Fruit fly (Drosophila melanogaster) whole organism, embryonic: ENCODE data around the gene Asator.

ENCODE experiments used
- CG10321 ChIP-seq: fragments of 200-800 bp; sonication (Bioruptor generic); IDR thresholded peaks from 2 replicates; pipeline ENCODE4 v1.3.6; 2022; ENCODE audit warnings: missing biosample characterization, missing genetic modification characterization
- CG11560 ChIP-seq: fragments of 200-800 bp; sonication (Bioruptor generic); IDR thresholded peaks from 3 replicates; pipeline ENCODE4 v1.3.6; 2022; ENCODE audit warnings: missing biosample characterization, missing genetic modification characterization
- CG12236 ChIP-seq: fragments of 200-800 bp; sonication (Bioruptor generic); optimal IDR thresholded peaks from 2 replicates; lab custom pipeline; 2016; ENCODE audit warnings: missing biosample characterization, missing genetic modification characterization
- CG14441 ChIP-seq: fragments of 200-800 bp; sonication (Bioruptor generic); IDR thresholded peaks from 2 replicates; pipeline ENCODE4 v1.3.6; 2022; ENCODE audit warnings: missing biosample characterization, missing genetic modification characterization
- CG15479 ChIP-seq: fragments of 200-800 bp; sonication (Bioruptor generic); optimal IDR thresholded peaks from 3 replicates; lab custom pipeline; 2019; ENCODE audit warnings: missing biosample characterization, mild to moderate bottlenecking, missing genetic modification characterization, moderate library complexity
- CG15696 ChIP-seq: fragments of 200-800 bp; sonication (Bioruptor generic); optimal IDR thresholded peaks from 2 replicates; lab custom pipeline; 2019; ENCODE audit warnings: missing biosample characterization, mild to moderate bottlenecking, missing genetic modification characterization, moderate library complexity
- CG17328 ChIP-seq: fragments of 200-800 bp; sonication (Bioruptor generic); IDR thresholded peaks from 2 replicates; pipeline ENCODE4 v1.3.6; 2022; ENCODE audit warnings: missing biosample characterization, missing genetic modification characterization
- CG17359 ChIP-seq: fragments of 200-800 bp; sonication (Bioruptor generic); optimal IDR thresholded peaks from 3 replicates; lab custom pipeline; 2018; ENCODE audit warnings: missing biosample characterization, mild to moderate bottlenecking, missing genetic modification characterization, moderate library complexity
- CG2120 ChIP-seq: fragments of 200-800 bp; sonication (Bioruptor generic); optimal IDR thresholded peaks from 3 replicates; lab custom pipeline; 2016; ENCODE audit warnings: missing biosample characterization, missing genetic modification characterization
- CG2199 ChIP-seq: fragments of 200-800 bp; sonication (Bioruptor generic); IDR thresholded peaks from 3 replicates; pipeline ENCODE4 v1.3.6; 2022; ENCODE audit warnings: missing biosample characterization, missing genetic modification characterization
- CG3065 ChIP-seq: fragments of 200-800 bp; sonication (Bioruptor generic); optimal IDR thresholded peaks from 2 replicates; lab custom pipeline; 2016; ENCODE audit warnings: missing biosample characterization, missing genetic modification characterization
- CG31365 ChIP-seq: fragments of 200-800 bp; sonication (Bioruptor generic); optimal IDR thresholded peaks from 2 replicates; lab custom pipeline; 2018; ENCODE audit warnings: missing biosample characterization, mild to moderate bottlenecking, missing genetic modification characterization
- CG33557 ChIP-seq: fragments of 200-800 bp; sonication (Bioruptor generic); optimal IDR thresholded peaks from 2 replicates; lab custom pipeline; 2019; ENCODE audit warnings: missing biosample characterization, mild to moderate bottlenecking, missing genetic modification characterization, moderate library complexity
- CG4854 ChIP-seq: fragments of 200-800 bp; sonication (Bioruptor generic); optimal IDR thresholded peaks from 2 replicates; lab custom pipeline; 2016; ENCODE audit warnings: missing biosample characterization, missing genetic modification characterization, inconsistent platforms
- CG6175 ChIP-seq: fragments of 200-800 bp; sonication (Bioruptor generic); IDR thresholded peaks from 3 replicates; pipeline ENCODE4 v1.3.6; 2022; ENCODE audit warnings: missing biosample characterization, missing genetic modification characterization
- CG6791 ChIP-seq: fragments of 200-800 bp; sonication (Bioruptor generic); IDR thresholded peaks from 3 replicates; pipeline ENCODE4 v1.3.6; 2022; ENCODE audit warnings: missing biosample characterization, missing genetic modification characterization; ENCODE audit not compliant: partially characterized antibody
- D19A ChIP-seq: fragments of 200-800 bp; optimal IDR thresholded peaks from 3 replicates; lab custom pipeline; 2019; ENCODE audit warnings: missing biosample characterization, mild to moderate bottlenecking, missing genetic modification characterization, moderate library complexity
- E2f2 ChIP-seq: fragments of 200-800 bp; sonication (Bioruptor generic); IDR thresholded peaks from 2 replicates; pipeline ENCODE4 v1.3.6; 2022; ENCODE audit warnings: missing biosample characterization, missing genetic modification characterization
- Lim3 ChIP-seq: fragments of 200-800 bp; sonication (Bioruptor generic); IDR thresholded peaks from 2 replicates; pipeline ENCODE4 v1.3.6; 2022; ENCODE audit warnings: missing biosample characterization, missing genetic modification characterization
- Med ChIP-seq: fragments of 200-800 bp; sonication (Bioruptor generic); peaks from one replicate; lab custom pipeline; 2016; ENCODE audit warnings: missing biosample characterization, missing genetic modification characterization, mild to moderate bottlenecking, inconsistent platforms, moderate library complexity
- Nf-YB ChIP-seq: fragments of 200-800 bp; sonication (Bioruptor generic); optimal IDR thresholded peaks from 3 replicates; lab custom pipeline; 2019; ENCODE audit warnings: missing biosample characterization, mild to moderate bottlenecking, missing genetic modification characterization, moderate library complexity
- Nf-YC ChIP-seq: fragments of 200-800 bp; optimal IDR thresholded peaks from 3 replicates; lab custom pipeline; 2019; ENCODE audit warnings: missing biosample characterization, mild to moderate bottlenecking, missing genetic modification characterization, moderate library complexity
- ap ChIP-seq: fragments of 200-800 bp; sonication (Bioruptor generic); IDR thresholded peaks from 2 replicates; pipeline ENCODE4 v1.3.6; 2022; ENCODE audit warnings: missing biosample characterization, missing genetic modification characterization
- ara ChIP-seq: fragments of 200-800 bp; sonication (Bioruptor generic); IDR thresholded peaks from 2 replicates; pipeline ENCODE4 v1.3.6; 2022; ENCODE audit warnings: missing biosample characterization, missing genetic modification characterization
- ase ChIP-seq: fragments of 200-800 bp; sonication (Bioruptor generic); IDR thresholded peaks from 3 replicates; pipeline ENCODE4 v1.3.6; 2022; ENCODE audit warnings: missing biosample characterization, missing genetic modification characterization
- ash1 ChIP-seq: fragments of 200-800 bp; sonication (Bioruptor generic); optimal IDR thresholded peaks from 2 replicates; lab custom pipeline; 2018; ENCODE audit warnings: missing biosample characterization, mild to moderate bottlenecking, missing genetic modification characterization
- bbx ChIP-seq: fragments of 200-800 bp; sonication (Bioruptor generic); IDR thresholded peaks from 2 replicates; pipeline ENCODE4 v1.3.6; 2022; ENCODE audit warnings: missing biosample characterization, missing genetic modification characterization; ENCODE audit not compliant: partially characterized antibody
- cad ChIP-seq: fragments of >200 bp; optimal IDR thresholded peaks from 2 replicates; lab custom pipeline; 2017; ENCODE audit warnings: missing biosample characterization, missing genetic modification characterization
- cg ChIP-seq: fragments of 200-800 bp; sonication (Bioruptor generic); optimal IDR thresholded peaks from 3 replicates; lab custom pipeline; 2019; ENCODE audit warnings: missing biosample characterization, mild to moderate bottlenecking, missing genetic modification characterization, moderate library complexity
- da ChIP-seq: fragments of 200-800 bp; sonication (Bioruptor generic); optimal IDR thresholded peaks from 2 replicates; lab custom pipeline; 2016; ENCODE audit warnings: missing biosample characterization, missing genetic modification characterization
- dan ChIP-seq: fragments of 200-800 bp; sonication (Bioruptor generic); IDR thresholded peaks from 2 replicates; pipeline ENCODE4 v1.3.6; 2022; ENCODE audit warnings: missing biosample characterization, missing genetic modification characterization
- danr ChIP-seq: fragments of 200-800 bp; sonication (Bioruptor generic); IDR thresholded peaks from 2 replicates; pipeline ENCODE4 v1.3.6; 2022; ENCODE audit warnings: missing biosample characterization, missing genetic modification characterization
- esg ChIP-seq: fragments of 200-800 bp; sonication (Bioruptor generic); conservative IDR thresholded peaks from 2 replicates; pipeline ENCODE4 v1.3.6; 2022; ENCODE audit warnings: missing biosample characterization, missing genetic modification characterization
- gro ChIP-seq: fragments of 200-800 bp; sonication (Bioruptor generic); optimal IDR thresholded peaks from 2 replicates; lab custom pipeline; 2016; ENCODE audit warnings: missing biosample characterization, missing genetic modification characterization
- h ChIP-seq: fragments of >200 bp; optimal IDR thresholded peaks from 2 replicates; lab custom pipeline; 2017
- hth ChIP-seq: fragments of >200 bp; optimal IDR thresholded peaks from 2 replicates; lab custom pipeline; 2017; ENCODE audit warnings: inconsistent platforms
- kah ChIP-seq: fragments of 200-800 bp; sonication (Bioruptor generic); optimal IDR thresholded peaks from 2 replicates; lab custom pipeline; 2018; ENCODE audit warnings: missing biosample characterization, mild to moderate bottlenecking, missing genetic modification characterization
- kni ChIP-seq: fragments of 200-800 bp; sonication (Bioruptor generic); optimal IDR thresholded peaks from 3 replicates; lab custom pipeline; 2017; ENCODE audit warnings: mild to moderate bottlenecking, missing biosample characterization, missing genetic modification reagents, missing genetic modification characterization
- lilli ChIP-seq: fragments of 200-800 bp; sonication (Bioruptor generic); optimal IDR thresholded peaks from 3 replicates; lab custom pipeline; 2016; ENCODE audit warnings: missing biosample characterization, missing genetic modification characterization
- lola ChIP-seq, 3 experiments: fragments of >200 bp in 2 of 3; fragments of 200-800 bp in 1 of 3; sonication (Bioruptor generic) in 1 of 3; optimal IDR thresholded peaks; 2 replicates each; lab custom pipeline; 2017 to 2019; ENCODE audit warnings: missing biosample characterization in 3 of 3, missing genetic modification characterization in 3 of 3, mild to moderate bottlenecking in 1 of 3, moderate library complexity in 1 of 3
- nmo ChIP-seq: fragments of 200-800 bp; sonication (Bioruptor generic); optimal IDR thresholded peaks from 2 replicates; lab custom pipeline; 2018; ENCODE audit warnings: missing biosample characterization, mild to moderate bottlenecking, missing genetic modification characterization, moderate library complexity
- psq ChIP-seq: fragments of 200-800 bp; sonication (Bioruptor generic); optimal IDR thresholded peaks from 2 replicates; lab custom pipeline; 2017; ENCODE audit warnings: missing biosample characterization, missing genetic modification characterization
- scrt ChIP-seq: fragments of 200-800 bp; sonication (Bioruptor generic); optimal IDR thresholded peaks from 2 replicates; lab custom pipeline; 2018; ENCODE audit warnings: missing biosample characterization, mild to moderate bottlenecking, missing genetic modification characterization, moderate library complexity
- sens ChIP-seq: fragments of 200-800 bp; sonication (Bioruptor generic); peaks from one replicate; lab custom pipeline; 2016; ENCODE audit warnings: missing biosample characterization, missing genetic modification characterization
- slbo ChIP-seq: fragments of 200-800 bp; sonication (Bioruptor generic); IDR thresholded peaks from 2 replicates; pipeline ENCODE4 v1.3.6; 2022; ENCODE audit warnings: missing biosample characterization, missing genetic modification characterization
- sr ChIP-seq: fragments of 200-800 bp; sonication (Bioruptor generic); IDR thresholded peaks from 3 replicates; pipeline ENCODE4 v1.3.6; 2022; ENCODE audit warnings: missing biosample characterization, missing genetic modification characterization
- stwl ChIP-seq: fragments of 200-800 bp; sonication (Bioruptor generic); optimal IDR thresholded peaks from 3 replicates; lab custom pipeline; 2018; ENCODE audit warnings: missing biosample characterization, mild to moderate bottlenecking, missing genetic modification characterization, moderate library complexity
- tio ChIP-seq: fragments of 200-800 bp; sonication (Bioruptor generic); optimal IDR thresholded peaks from 2 replicates; lab custom pipeline; 2017; ENCODE audit warnings: missing biosample characterization, missing genetic modification characterization, inconsistent platforms
- tll ChIP-seq, 2 experiments: fragments of 200-800 bp in 1 of 2; fragments of >200 bp in 1 of 2; sonication (Bioruptor generic) in 1 of 2; optimal IDR thresholded peaks; 2 replicates each; lab custom pipeline; 2017 to 2019; ENCODE audit warnings: missing biosample characterization in 2 of 2, missing genetic modification characterization in 2 of 2, mild to moderate bottlenecking in 1 of 2, moderate library complexity in 1 of 2
- twi ChIP-seq: fragments of 200-800 bp; optimal IDR thresholded peaks from 2 replicates; lab custom pipeline; 2019; ENCODE audit warnings: missing biosample characterization, mild to moderate bottlenecking, missing genetic modification characterization, moderate library complexity
- zfh1 ChIP-seq: fragments of 200-800 bp; sonication (Bioruptor generic); IDR thresholded peaks from 3 replicates; pipeline ENCODE4 v1.3.6; 2022; ENCODE audit warnings: missing biosample characterization, missing genetic modification characterization

Gene Asator

dm6 chr4:509853-510252 is 21.1 kb upstream of the Asator start:
- TF ChIP-seq kah (GFP tag; lab: Kevin White, UChicago) (no peak), CG2199 (GFP tag; lab: Robert Waterston, UW) (peak; percentile 82; the same call in 1 of the 3 replicates), Lim3 (GFP tag; lab: Robert Waterston, UW) (no peak), Nf-YC (tag; lab: Kevin White, UChicago) (peak; percentile 27), nmo (GFP tag; lab: Kevin White, UChicago) (no peak), cg (GFP tag; lab: Kevin White, UChicago) (peak; percentile 27), danr (GFP tag; lab: Robert Waterston, UW) (no peak), sens (GFP tag; lab: Kevin White, UChicago) (peak; percentile 45), CG4854 (GFP tag; lab: Kevin White, UChicago) (no peak), tll (GFP tag; optimal IDR thresholded peaks at IDR 0.05; lab: Kevin White, UChicago) (peak in 1 of 2 experiments; percentile 86), scrt (GFP tag; lab: Kevin White, UChicago) (peak; percentile 18), CG15696 (peak; percentile 24), D19A (peak; percentile 11), ase (GFP tag; lab: Robert Waterston, UW) (no peak), zfh1 (no peak), cad (GFP tag; lab: Kevin White, UChicago) (no peak), E2f2 (GFP tag; lab: Robert Waterston, UW) (no peak), CG3065 (no peak), CG33557 (GFP tag; lab: Kevin White, UChicago) (peak; percentile 17), tio (GFP tag; lab: Kevin White, UChicago) (no peak), kni (GFP tag; lab: Kevin White, UChicago) (peak; percentile 35), Med (GFP tag; lab: Kevin White, UChicago) (peak; percentile 66), CG15479 (GFP tag; lab: Kevin White, UChicago) (peak; percentile 7), esg (GFP tag; lab: Robert Waterston, UW) (no peak), Nf-YB (GFP tag; lab: Kevin White, UChicago) (peak; percentile 22), ara (GFP tag; lab: Robert Waterston, UW) (0 out of 2 replicates have a peak, but pooled peaks have one; percentile 19), twi (tag; lab: Kevin White, UChicago) (peak; percentile 87), dan (no peak)
- TF ChIP-seq, all 482 proteins: peak for 15

DNA sequence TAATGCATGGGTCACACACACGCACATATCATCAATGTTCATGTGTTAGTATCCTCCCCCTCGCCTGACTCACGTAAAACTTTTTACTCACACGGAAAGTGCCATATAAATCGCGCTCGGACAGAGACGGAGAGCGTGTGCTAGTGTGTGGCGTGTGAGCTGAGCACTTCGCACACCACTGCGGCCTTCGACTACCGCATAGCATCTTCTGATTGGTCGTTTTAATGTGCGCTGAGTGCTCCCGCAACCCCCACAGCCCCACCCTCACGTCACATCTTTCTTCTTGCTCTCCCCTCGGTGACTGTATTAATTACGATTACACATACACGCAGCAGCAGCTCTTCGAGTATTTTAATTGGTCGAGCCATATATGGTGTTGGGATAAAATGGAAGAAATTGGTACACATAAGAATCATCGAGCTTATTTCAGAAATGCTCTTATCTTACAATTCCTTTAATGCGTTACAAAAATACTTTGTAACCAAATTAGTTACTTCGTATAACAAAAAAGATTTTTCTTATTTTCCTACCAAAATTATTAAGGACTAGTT is 19.7 kb upstream of the Asator start:
- TF ChIP-seq bbx (GFP tag; lab: Robert Waterston, UW) (peak; percentile 36; the same call in 1 of the 2 replicates), Med (GFP tag; lab: Kevin White, UChicago) (peak; percentile 75), CG17328 (GFP tag; lab: Robert Waterston, UW) (no peak), ash1 (GFP tag; lab: Kevin White, UChicago) (peak; percentile 48), sr (GFP tag; lab: Robert Waterston, UW) (no peak), psq (GFP tag; lab: Kevin White, UChicago) (no peak), CG14441 (GFP tag; lab: Robert Waterston, UW) (no peak), gro (GFP tag; lab: Kevin White, UChicago) (no peak), lola (GFP tag; optimal IDR thresholded peaks at IDR 0.05; lab: Kevin White, UChicago) (no peak), hth (lab: Kevin White, UChicago) (no peak), CG11560 (tag; lab: Robert Waterston, UW) (no peak), da (GFP tag; lab: Kevin White, UChicago) (no peak), CG17359 (tag; lab: Kevin White, UChicago) (no peak), CG2120 (no peak), kni (GFP tag; lab: Kevin White, UChicago) (no peak), lilli (GFP tag; lab: Kevin White, UChicago) (no peak), CG6175 (no peak), h (lab: Kevin White, UChicago) (no peak), slbo (GFP tag; lab: Robert Waterston, UW) (no peak), Nf-YB (GFP tag; lab: Kevin White, UChicago) (peak; percentile 98), CG6791 (GFP tag; lab: Robert Waterston, UW) (no peak), CG10321 (GFP tag; lab: Robert Waterston, UW) (0 out of 2 replicates have a peak, but pooled peaks have one; percentile 36), CG12236 (no peak), ap (GFP tag; lab: Robert Waterston, UW) (no peak), CG31365 (tag; lab: Kevin White, UChicago) (no peak), stwl (no peak), Nf-YC (tag; lab: Kevin White, UChicago) (peak; percentile 99)
